Fruit fly (Drosophila melanogaster) whole organism, adult: ENCODE data around the gene Dred.
A peak's percentile ranks its signal among the peaks of the same experiment; 100 is the strongest.

Experiments
- CG11617 ChIP-seq: fragments of 200-800 bp; sonication (Bioruptor generic); optimal IDR thresholded peaks from 2 replicates; lab custom pipeline; 2017; ENCODE audit warnings: mild to moderate bottlenecking, missing biosample characterization, missing genetic modification reagents, missing genetic modification characterization
- CG12768 ChIP-seq: fragments of 200-800 bp; sonication (Bioruptor generic); optimal IDR thresholded peaks from 2 replicates; lab custom pipeline; 2017; ENCODE audit warnings: missing biosample characterization, missing genetic modification characterization, mild to moderate bottlenecking, moderate library complexity, missing genetic modification reagents
- CG14711 ChIP-seq: fragments of 200-800 bp; sonication (Bioruptor generic); optimal IDR thresholded peaks from 2 replicates; lab custom pipeline; 2018; ENCODE audit warnings: missing biosample characterization, mild to moderate bottlenecking, missing genetic modification characterization, moderate library complexity
- CG1620 ChIP-seq: fragments of 200-800 bp; sonication (Bioruptor generic); optimal IDR thresholded peaks from 2 replicates; lab custom pipeline; 2016; ENCODE audit warnings: missing biosample characterization, missing genetic modification characterization
- CG33017 ChIP-seq: fragments of 200-800 bp; sonication (Bioruptor generic); optimal IDR thresholded peaks from 2 replicates; lab custom pipeline; 2018; ENCODE audit warnings: missing biosample characterization, mild to moderate bottlenecking, missing genetic modification characterization, moderate library complexity
- CG5204 ChIP-seq: fragments of 200-800 bp; sonication (Bioruptor generic); optimal IDR thresholded peaks from 2 replicates; lab custom pipeline; 2016; ENCODE audit warnings: missing biosample characterization, missing genetic modification characterization
- CG7045 ChIP-seq: fragments of 200-800 bp; sonication (Bioruptor generic); optimal IDR thresholded peaks from 2 replicates; lab custom pipeline; 2017; ENCODE audit warnings: missing biosample characterization, mild to moderate bottlenecking, missing genetic modification characterization
- CG7101 ChIP-seq: fragments of 200-800 bp; sonication (Bioruptor generic); optimal IDR thresholded peaks from 2 replicates; lab custom pipeline; 2018; ENCODE audit warnings: missing biosample characterization, mild to moderate bottlenecking, missing genetic modification characterization, moderate library complexity
- Clk ChIP-seq: fragments of 200-800 bp; sonication (Bioruptor generic); optimal IDR thresholded peaks from 2 replicates; lab custom pipeline; 2017; ENCODE audit warnings: missing biosample characterization, missing genetic modification characterization
- Crg-1 ChIP-seq: fragments of 200-800 bp; sonication (Bioruptor generic); optimal IDR thresholded peaks from 2 replicates; lab custom pipeline; 2016; ENCODE audit warnings: missing biosample characterization, missing genetic modification characterization
- Hr96 ChIP-seq: fragments of 200-800 bp; sonication (Bioruptor generic); optimal IDR thresholded peaks from 2 replicates; lab custom pipeline; 2016; ENCODE audit warnings: missing biosample characterization, missing genetic modification characterization
- Mnt ChIP-seq: fragments of 200-800 bp; sonication (Bioruptor generic); optimal IDR thresholded peaks from 2 replicates; lab custom pipeline; 2016; ENCODE audit warnings: missing biosample characterization, mild to moderate bottlenecking, missing genetic modification characterization
- bab1 ChIP-seq: fragments of 200-800 bp; sonication (Bioruptor generic); optimal IDR thresholded peaks from 3 replicates; lab custom pipeline; 2019; ENCODE audit warnings: missing biosample characterization, mild to moderate bottlenecking, missing genetic modification characterization, moderate library complexity
- cic ChIP-seq: fragments of 200-800 bp; sonication (Bioruptor generic); optimal IDR thresholded peaks from 2 replicates; lab custom pipeline; 2017; ENCODE audit warnings: missing biosample characterization, mild to moderate bottlenecking, missing genetic modification characterization, moderate library complexity
- cnc ChIP-seq, 2 experiments: fragments of >200 bp; optimal IDR thresholded peaks; 2 replicates each; lab custom pipeline; 2017
- kay ChIP-seq: fragments of 200-800 bp; sonication (Bioruptor generic); peaks from one replicate; lab custom pipeline; 2016; ENCODE audit warnings: missing biosample characterization, missing genetic modification characterization, borderline replicate concordance
- ovo ChIP-seq: fragments of 200-800 bp; sonication (Bioruptor generic); optimal IDR thresholded peaks from 2 replicates; lab custom pipeline; 2016; ENCODE audit warnings: missing biosample characterization, missing genetic modification characterization
- pad ChIP-seq: fragments of 200-800 bp; sonication (Bioruptor generic); optimal IDR thresholded peaks from 3 replicates; lab custom pipeline; 2017; ENCODE audit warnings: missing biosample characterization, missing genetic modification characterization, mild to moderate bottlenecking, moderate library complexity, missing genetic modification reagents
- tj ChIP-seq: fragments of 200-800 bp; sonication (Bioruptor generic); optimal IDR thresholded peaks from 3 replicates; lab custom pipeline; 2017; ENCODE audit warnings: missing biosample characterization, mild to moderate bottlenecking, missing genetic modification characterization, moderate library complexity
- toe ChIP-seq: fragments of 200-800 bp; sonication (Bioruptor generic); optimal IDR thresholded peaks from 2 replicates; lab custom pipeline; 2016; ENCODE audit warnings: missing biosample characterization, missing genetic modification characterization

The Dred gene

dm6 chr3L:19504719-19505118 is 39.3 kb downstream of the Dred start:
- TF ChIP-seq CG1620 (GFP tag; lab: Kevin White, UChicago): no peak
- no peak for TF ChIP-seq ovo (GFP tag; lab: Kevin White, UChicago)
- TF ChIP-seq CG14711 (tag; lab: Kevin White, UChicago): no peak
- no peak for TF ChIP-seq CG5204 (GFP tag; lab: Kevin White, UChicago)
- TF ChIP-seq CG33017: peak; percentile 2
- no peak for TF ChIP-seq Hr96 (GFP tag; lab: Kevin White, UChicago)
- TF ChIP-seq tj (GFP tag; lab: Kevin White, UChicago): peak; percentile 4
- TF ChIP-seq CG11617 (GFP tag; lab: Kevin White, UChicago): peak; percentile 64
- TF ChIP-seq kay (GFP tag; lab: Kevin White, UChicago): no peak
- TF ChIP-seq CG12768 (GFP tag; lab: Kevin White, UChicago): peak; percentile 30
- TF ChIP-seq cnc (optimal IDR thresholded peaks at IDR 0.05; lab: Kevin White, UChicago): no peak
- peak; percentile 76 for TF ChIP-seq CG7045 (GFP tag; lab: Kevin White, UChicago)
- TF ChIP-seq CG7101 (tag; lab: Kevin White, UChicago): peak; percentile 39
- no peak for TF ChIP-seq toe (GFP tag; lab: Kevin White, UChicago)
- TF ChIP-seq Mnt: peak; percentile 42
- peak; percentile 30 for TF ChIP-seq Clk (GFP tag; lab: Kevin White, UChicago)
- TF ChIP-seq Crg-1 (GFP tag; lab: Kevin White, UChicago): peak; percentile 63
- peak; percentile 11 for TF ChIP-seq cic (GFP tag; lab: Kevin White, UChicago)
- no peak for TF ChIP-seq pad
- no peak for TF ChIP-seq bab1 (GFP tag; lab: Kevin White, UChicago)

dm6 chr3L:19503770-19504169 is 40.2 kb downstream of the Dred start, which contains the start of gene CG9452:
TSS of gene CG9452 (minus strand) at chr3L:19503870.
- no peak for TF ChIP-seq CG12768 (GFP tag; lab: Kevin White, UChicago)
- no peak for TF ChIP-seq Hr96 (GFP tag; lab: Kevin White, UChicago)
- TF ChIP-seq Mnt: no peak
- TF ChIP-seq cnc (optimal IDR thresholded peaks at IDR 0.05; lab: Kevin White, UChicago): no peak
- TF ChIP-seq kay (GFP tag; lab: Kevin White, UChicago): no peak
- no peak for TF ChIP-seq CG7045 (GFP tag; lab: Kevin White, UChicago)
- TF ChIP-seq CG7101 (tag; lab: Kevin White, UChicago): no peak
- no peak for TF ChIP-seq ovo (GFP tag; lab: Kevin White, UChicago)
- no peak for TF ChIP-seq CG5204 (GFP tag; lab: Kevin White, UChicago)
- TF ChIP-seq CG14711 (tag; lab: Kevin White, UChicago): no peak
- no peak for TF ChIP-seq Clk (GFP tag; lab: Kevin White, UChicago)
- no peak for TF ChIP-seq Crg-1 (GFP tag; lab: Kevin White, UChicago)
- TF ChIP-seq bab1 (GFP tag; lab: Kevin White, UChicago): no peak
- no peak for TF ChIP-seq cic (GFP tag; lab: Kevin White, UChicago)
- TF ChIP-seq toe (GFP tag; lab: Kevin White, UChicago): no peak
- no peak for TF ChIP-seq CG11617 (GFP tag; lab: Kevin White, UChicago)
- TF ChIP-seq CG33017: no peak
- TF ChIP-seq tj (GFP tag; lab: Kevin White, UChicago): no peak
- no peak for TF ChIP-seq pad

- no peak for TF ChIP-seq Mnt
- TF ChIP-seq kay (GFP tag; lab: Kevin White, UChicago): no peak
- TF ChIP-seq Hr96 (GFP tag; lab: Kevin White, UChicago): no peak
- no peak for TF ChIP-seq pad
- TF ChIP-seq Crg-1 (GFP tag; lab: Kevin White, UChicago): no peak
- no peak for TF ChIP-seq toe (GFP tag; lab: Kevin White, UChicago)
- no peak for TF ChIP-seq CG11617 (GFP tag; lab: Kevin White, UChicago)
- no peak for TF ChIP-seq CG1620 (GFP tag; lab: Kevin White, UChicago)
- TF ChIP-seq CG14711 (tag; lab: Kevin White, UChicago): no peak
- TF ChIP-seq cnc (optimal IDR thresholded peaks at IDR 0.05; lab: Kevin White, UChicago): no peak
- TF ChIP-seq CG33017: no peak
- no peak for TF ChIP-seq tj (GFP tag; lab: Kevin White, UChicago)
These were observed 43.3 kb downstream of the Dred start, which contains the start of gene CG9451 for dm6 chr3L:19500698-19501097. TSS of gene CG9451 (minus strand) at chr3L:19500798.

- no peak for TF ChIP-seq Clk (GFP tag; lab: Kevin White, UChicago)
- TF ChIP-seq bab1 (GFP tag; lab: Kevin White, UChicago): no peak
- no peak for TF ChIP-seq Hr96 (GFP tag; lab: Kevin White, UChicago)
- peak; percentile 66 for TF ChIP-seq CG7045 (GFP tag; lab: Kevin White, UChicago)
These were observed 44.7 kb downstream of the Dred start for dm6 chr3L:19499334-19499733.

dm6 chr3L:19497623-19498022 is 46.4 kb downstream of the Dred start, which contains the start of gene CG9449:
TSS of gene CG9449 (minus strand) at chr3L:19497723.
- TF ChIP-seq CG33017 (no peak), cic (GFP tag; lab: Kevin White, UChicago) (no peak), cnc (optimal IDR thresholded peaks at IDR 0.05; lab: Kevin White, UChicago) (no peak), Mnt (no peak), kay (GFP tag; lab: Kevin White, UChicago) (no peak), Crg-1 (GFP tag; lab: Kevin White, UChicago) (no peak), CG12768 (GFP tag; lab: Kevin White, UChicago) (no peak), CG11617 (GFP tag; lab: Kevin White, UChicago) (no peak), CG1620 (GFP tag; lab: Kevin White, UChicago) (no peak), CG7045 (GFP tag; lab: Kevin White, UChicago) (no peak), CG5204 (GFP tag; lab: Kevin White, UChicago) (no peak), CG14711 (tag; lab: Kevin White, UChicago) (no peak), Hr96 (GFP tag; lab: Kevin White, UChicago) (no peak), toe (GFP tag; lab: Kevin White, UChicago) (no peak), CG7101 (tag; lab: Kevin White, UChicago) (no peak), pad (no peak), bab1 (GFP tag; lab: Kevin White, UChicago) (no peak), tj (GFP tag; lab: Kevin White, UChicago) (no peak)
